Fruit fly (Drosophila melanogaster) whole organism, prepupa: ENCODE data around the gene CG10352.

ENCODE experiments used
- Blimp-1 ChIP-seq: fragments of 200-800 bp; sonication (Bioruptor generic); optimal IDR thresholded peaks from 3 replicates; lab custom pipeline; 2017; ENCODE audit warnings: missing biosample characterization, missing genetic modification characterization, mild to moderate bottlenecking, moderate library complexity, missing genetic modification reagents
- CG10631 ChIP-seq: fragments of 200-800 bp; sonication (Bioruptor generic); optimal IDR thresholded peaks from 2 replicates; lab custom pipeline; 2016; ENCODE audit warnings: missing biosample characterization, missing genetic modification characterization
- CG3032 ChIP-seq: fragments of 200-800 bp; optimal IDR thresholded peaks from 2 replicates; lab custom pipeline; 2019; ENCODE audit warnings: missing biosample characterization, mild to moderate bottlenecking, missing genetic modification characterization, moderate library complexity
- CG6808 ChIP-seq: fragments of 200-800 bp; sonication (Bioruptor generic); optimal IDR thresholded peaks from 3 replicates; lab custom pipeline; 2017; ENCODE audit warnings: missing biosample characterization, missing genetic modification characterization, mild to moderate bottlenecking, moderate library complexity, missing genetic modification reagents
- CG6854 ChIP-seq: fragments of 200-800 bp; sonication (Bioruptor generic); optimal IDR thresholded peaks from 2 replicates; lab custom pipeline; 2017; ENCODE audit warnings: missing biosample characterization, mild to moderate bottlenecking, missing genetic modification characterization
- Eip78C ChIP-seq: fragments of 200-800 bp; sonication (Bioruptor generic); peaks from one replicate; lab custom pipeline; 2016; ENCODE audit warnings: missing biosample characterization, missing genetic modification characterization
- Gug ChIP-seq: fragments of 200-800 bp; sonication (Bioruptor generic); IDR thresholded peaks from 2 replicates; pipeline ENCODE4 v1.3.6; 2022; ENCODE audit warnings: missing biosample characterization, missing genetic modification characterization
- Sox14 ChIP-seq: fragments of 200-800 bp; sonication (Bioruptor generic); optimal IDR thresholded peaks from 3 replicates; lab custom pipeline; 2016; ENCODE audit warnings: missing biosample characterization, missing genetic modification characterization
- Sox15 ChIP-seq: fragments of 200-800 bp; sonication (Bioruptor generic); optimal IDR thresholded peaks from 3 replicates; lab custom pipeline; 2016; ENCODE audit warnings: missing biosample characterization, missing genetic modification characterization
- acj6 ChIP-seq: fragments of 200-800 bp; sonication (Bioruptor generic); optimal IDR thresholded peaks from 3 replicates; lab custom pipeline; 2016; ENCODE audit warnings: missing biosample characterization, missing genetic modification characterization
- dac ChIP-seq: fragments of 200-800 bp; sonication (Bioruptor generic); optimal IDR thresholded peaks from 2 replicates; lab custom pipeline; 2017; ENCODE audit warnings: missing biosample characterization, mild to moderate bottlenecking, missing genetic modification characterization
- svp ChIP-seq: fragments of 200-800 bp; sonication (Bioruptor generic); peaks from one replicate; lab custom pipeline; 2016; ENCODE audit warnings: missing biosample characterization, missing genetic modification characterization

DNA sequence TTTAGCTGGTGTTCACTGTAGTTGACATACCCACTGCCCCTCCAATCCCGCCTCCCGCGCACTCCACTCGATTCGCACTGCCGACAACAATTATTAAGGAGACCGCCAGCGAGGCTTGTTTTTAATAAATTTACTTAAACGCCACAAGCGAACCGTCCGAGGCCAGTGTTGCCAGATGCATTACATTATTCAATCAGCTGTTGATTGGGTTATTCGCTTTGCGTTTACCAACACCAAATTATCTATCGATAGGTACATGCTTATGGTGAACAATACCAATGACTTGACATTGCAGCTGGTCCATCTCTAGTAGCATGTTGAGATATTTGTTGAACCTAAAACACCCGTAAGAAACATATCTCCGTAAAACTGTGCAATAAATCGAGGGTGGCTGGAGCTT is 10.0 kb upstream of the CG10352 start, which contains the start of the genes CG10353 and SelG:
- TF ChIP-seq dac (GFP tag; lab: Kevin White, UChicago) (no peak), Sox14 (GFP tag; lab: Kevin White, UChicago) (peak; percentile 28), Gug (GFP tag; lab: Robert Waterston, UW) (no peak), Sox15 (no peak), Eip78C (GFP tag; lab: Kevin White, UChicago) (peak; percentile 70), CG3032 (no peak), Blimp-1 (GFP tag; lab: Kevin White, UChicago) (no peak), CG10631 (no peak), svp (GFP tag; lab: Kevin White, UChicago) (peak; percentile 67), CG6854 (GFP tag; lab: Kevin White, UChicago) (peak; percentile 14), CG6808 (no peak), acj6 (GFP tag; lab: Kevin White, UChicago) (no peak)
